Worm (Caenorhabditis elegans) whole organism, late embryonic: ENCODE results near the gene col-129.

ENCODE experiments used
- C38D4.7 ChIP-seq: fragments of 200-800 bp; sonication (Bioruptor generic); optimal IDR thresholded peaks from 2 replicates; lab custom pipeline; 2018; ENCODE audit warnings: mild to moderate bottlenecking, missing genetic modification characterization, moderate library complexity, missing compliant biosample characterization
- F13H6.1 ChIP-seq: sonication (generic microtip); optimal IDR thresholded peaks from 2 replicates; lab custom pipeline; 2016; ENCODE audit warnings: missing genetic modification characterization, missing compliant biosample characterization
- K09A11.1 ChIP-seq: sonication (generic microtip); optimal IDR thresholded peaks from 2 replicates; lab custom pipeline; 2017; ENCODE audit warnings: antibody characterized with exemption, mild to moderate bottlenecking, missing genetic modification characterization, missing compliant biosample characterization; ENCODE audit not compliant: insufficient read depth
- Y22D7AL.16 ChIP-seq: sonication (generic microtip); optimal IDR thresholded peaks from 2 replicates; lab custom pipeline; 2016; ENCODE audit warnings: missing genetic modification characterization, missing compliant biosample characterization
- ceh-14 ChIP-seq: sonication (generic microtip); optimal IDR thresholded peaks from 2 replicates; lab custom pipeline; 2016; ENCODE audit warnings: missing genotype, missing genetic modification characterization, missing compliant biosample characterization
- ceh-2 ChIP-seq: sonication (generic microtip); optimal IDR thresholded peaks from 2 replicates; lab custom pipeline; 2016; ENCODE audit warnings: missing genotype, missing genetic modification characterization, missing compliant biosample characterization
- ceh-24 ChIP-seq: sonication (generic microtip); optimal IDR thresholded peaks from 2 replicates; lab custom pipeline; 2016; ENCODE audit warnings: mild to moderate bottlenecking, missing genetic modification characterization, missing compliant biosample characterization
- ceh-31 ChIP-seq: sonication (generic microtip); optimal IDR thresholded peaks from 2 replicates; lab custom pipeline; 2016; ENCODE audit warnings: missing genetic modification characterization, missing compliant biosample characterization
- ceh-34 ChIP-seq: sonication (generic microtip); optimal IDR thresholded peaks from 2 replicates; lab custom pipeline; 2016; ENCODE audit warnings: mild to moderate bottlenecking, missing genetic modification characterization, missing compliant biosample characterization
- ceh-48 ChIP-seq: sonication (generic microtip); optimal IDR thresholded peaks from 2 replicates; lab custom pipeline; 2016; ENCODE audit warnings: missing genetic modification characterization, inconsistent platforms, missing compliant biosample characterization
- che-1 ChIP-seq: sonication (generic microtip); optimal IDR thresholded peaks from 2 replicates; lab custom pipeline; 2016; ENCODE audit warnings: mild to moderate bottlenecking, missing genetic modification characterization, missing compliant biosample characterization
- dve-1 ChIP-seq: sonication (generic microtip); optimal IDR thresholded peaks from 2 replicates; lab custom pipeline; 2017; ENCODE audit warnings: antibody characterized with exemption, mild to moderate bottlenecking, missing genetic modification characterization, missing compliant biosample characterization
- elt-2 ChIP-seq: sonication (generic microtip); optimal IDR thresholded peaks from 2 replicates; lab custom pipeline; 2016; ENCODE audit warnings: missing genetic modification reagents, missing genetic modification characterization, missing compliant biosample characterization
- elt-4 ChIP-seq: sonication (generic microtip); optimal IDR thresholded peaks from 2 replicates; lab custom pipeline; 2016; ENCODE audit warnings: missing genetic modification characterization, missing compliant biosample characterization
- eyg-1 ChIP-seq: sonication (generic microtip); optimal IDR thresholded peaks from 2 replicates; lab custom pipeline; 2016; ENCODE audit warnings: missing genotype, missing genetic modification characterization, missing compliant biosample characterization
- fkh-10 ChIP-seq: fragments of 150-350 bp; optimal IDR thresholded peaks from 2 replicates; lab custom pipeline; 2014; ENCODE audit warnings: missing biosample characterization, missing genetic modification reagents, missing genetic modification characterization
- fkh-6 ChIP-seq: sonication (generic microtip); optimal IDR thresholded peaks from 2 replicates; lab custom pipeline; 2016; ENCODE audit warnings: missing genetic modification characterization, missing compliant biosample characterization
- gmeb-2 ChIP-seq: sonication (generic microtip); optimal IDR thresholded peaks from 2 replicates; lab custom pipeline; 2016; ENCODE audit warnings: missing genetic modification characterization, inconsistent platforms, missing compliant biosample characterization
- hlh-15 ChIP-seq: sonication (generic microtip); optimal IDR thresholded peaks from 2 replicates; lab custom pipeline; 2016; ENCODE audit warnings: missing genetic modification characterization, missing compliant biosample characterization
- hlh-6 ChIP-seq: sonication (generic microtip); optimal IDR thresholded peaks from 2 replicates; lab custom pipeline; 2016; ENCODE audit warnings: missing genotype, missing genetic modification characterization, missing compliant biosample characterization
- hlh-8 ChIP-seq: sonication (generic microtip); optimal IDR thresholded peaks from 2 replicates; lab custom pipeline; 2016; ENCODE audit warnings: missing genotype, missing genetic modification characterization, missing compliant biosample characterization
- mec-3 ChIP-seq: sonication (generic microtip); optimal IDR thresholded peaks from 2 replicates; lab custom pipeline; 2016; ENCODE audit warnings: borderline replicate concordance, missing genetic modification characterization, missing compliant biosample characterization
- npax-4 ChIP-seq: sonication (generic microtip); optimal IDR thresholded peaks from 2 replicates; lab custom pipeline; 2016; ENCODE audit warnings: missing genetic modification characterization, missing compliant biosample characterization
- odd-2 ChIP-seq: sonication (generic microtip); optimal IDR thresholded peaks from 2 replicates; lab custom pipeline; 2017; ENCODE audit warnings: antibody characterized with exemption, mild to moderate bottlenecking, missing genetic modification characterization, missing compliant biosample characterization
- pha-4 ChIP-seq: fragments of 150-350 bp; optimal IDR thresholded peaks from 2 replicates; lab custom pipeline; 2018; ENCODE audit warnings: missing biosample characterization, missing genetic modification reagents, missing genetic modification characterization
- pros-1 ChIP-seq: fragments of 150-350 bp; optimal IDR thresholded peaks from 2 replicates; lab custom pipeline; 2014; ENCODE audit warnings: missing biosample characterization, missing genetic modification reagents, missing genetic modification characterization
- ref-2 ChIP-seq: sonication (generic microtip); optimal IDR thresholded peaks from 2 replicates; lab custom pipeline; 2016; ENCODE audit warnings: missing genetic modification characterization, missing compliant biosample characterization
- rnt-1 ChIP-seq: sonication (generic microtip); optimal IDR thresholded peaks from 2 replicates; lab custom pipeline; 2016; ENCODE audit warnings: missing genetic modification characterization, missing compliant biosample characterization
- sdc-2 ChIP-seq: sonication (generic microtip); optimal IDR thresholded peaks from 2 replicates; lab custom pipeline; 2016; ENCODE audit warnings: missing genotype, missing genetic modification characterization, missing compliant biosample characterization
- sox-2 ChIP-seq: fragments of 200-800 bp; sonication (Bioruptor generic); IDR thresholded peaks from 2 replicates; pipeline ENCODE4 v1.3.6; 2022; ENCODE audit warnings: missing genetic modification reagents, missing genetic modification characterization, missing compliant biosample characterization
- tbx-2 ChIP-seq: sonication (generic microtip); optimal IDR thresholded peaks from 2 replicates; lab custom pipeline; 2016; ENCODE audit warnings: missing genetic modification characterization, missing compliant biosample characterization
- tbx-7 ChIP-seq: sonication (generic microtip); optimal IDR thresholded peaks from 2 replicates; lab custom pipeline; 2016; ENCODE audit warnings: missing genotype, missing genetic modification characterization, missing compliant biosample characterization
- unc-3 ChIP-seq, 2 experiments: fragments of 200-800 bp in 1 of 2; sonication (Bioruptor generic) in 1 of 2; sonication (generic microtip) in 1 of 2; conservative IDR thresholded peaks in 1 of 2; optimal IDR thresholded peaks in 1 of 2; 2 replicates each; pipeline versions ENCODE4 v1.3.6 to Lab custom; 2016 to 2022; ENCODE audit warnings: missing compliant biosample characterization in 2 of 2, missing genetic modification characterization in 2 of 2, missing genetic modification reagents in 1 of 2
- unc-86 ChIP-seq: sonication (generic microtip); optimal IDR thresholded peaks from 2 replicates; lab custom pipeline; 2016; ENCODE audit warnings: missing genetic modification characterization, missing compliant biosample characterization
- zip-5 ChIP-seq: sonication (generic microtip); optimal IDR thresholded peaks from 2 replicates; lab custom pipeline; 2016; ENCODE audit warnings: missing genetic modification characterization, missing compliant biosample characterization

The col-129 gene

ce11 chrIV:12109743-12110142 is 496 bp downstream of the col-129 start:
- TF ChIP-seq sox-2 (GFP tag; lab: Robert Waterston, UW) = no peak

DNA sequence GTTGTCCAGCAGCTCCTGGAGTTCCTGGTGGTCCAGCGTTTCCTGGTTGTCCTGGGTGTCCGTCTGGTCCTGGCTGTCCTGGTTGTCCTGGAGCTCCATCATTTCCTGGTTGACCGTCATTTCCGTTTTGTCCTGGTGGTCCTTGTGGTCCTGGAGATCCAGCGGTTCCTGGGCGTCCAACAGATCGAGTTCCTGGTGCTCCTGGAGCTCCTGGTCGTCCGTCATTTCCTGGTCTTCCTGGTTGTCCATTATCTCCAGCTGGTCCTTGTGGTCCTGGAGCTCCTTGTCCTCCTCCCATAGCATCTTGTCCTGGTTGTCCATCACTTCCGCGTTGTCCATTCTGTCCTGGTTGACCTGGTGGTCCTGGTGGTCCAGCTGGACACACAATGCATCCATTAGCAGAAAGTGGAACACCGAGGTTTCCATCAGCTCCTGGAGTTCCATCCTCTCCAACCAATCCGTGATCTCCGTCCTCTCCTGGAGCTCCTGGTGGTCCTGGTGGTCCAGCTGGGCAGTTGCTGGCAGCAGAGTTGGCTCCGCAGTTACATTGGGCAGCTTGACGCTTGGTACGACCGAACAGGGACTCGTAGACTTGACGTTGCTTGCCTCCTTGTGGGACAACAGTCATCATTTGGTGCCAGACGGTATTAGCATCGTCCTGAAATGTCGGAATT is 1.1 kb downstream of the col-129 start:
- TF ChIP-seq mec-3 (tag; lab: Kevin White, UChicago) = no peak
- no peak for TF ChIP-seq tbx-2 (tag; lab: Kevin White, UChicago)
- TF ChIP-seq elt-2 (tag; lab: Kevin White, UChicago) = no peak
- TF ChIP-seq ceh-14 (tag; lab: Kevin White, UChicago) = no peak
- TF ChIP-seq ref-2 (tag; lab: Kevin White, UChicago) = no peak
- TF ChIP-seq elt-4 (tag; lab: Kevin White, UChicago) = peak; percentile 38

DNA sequence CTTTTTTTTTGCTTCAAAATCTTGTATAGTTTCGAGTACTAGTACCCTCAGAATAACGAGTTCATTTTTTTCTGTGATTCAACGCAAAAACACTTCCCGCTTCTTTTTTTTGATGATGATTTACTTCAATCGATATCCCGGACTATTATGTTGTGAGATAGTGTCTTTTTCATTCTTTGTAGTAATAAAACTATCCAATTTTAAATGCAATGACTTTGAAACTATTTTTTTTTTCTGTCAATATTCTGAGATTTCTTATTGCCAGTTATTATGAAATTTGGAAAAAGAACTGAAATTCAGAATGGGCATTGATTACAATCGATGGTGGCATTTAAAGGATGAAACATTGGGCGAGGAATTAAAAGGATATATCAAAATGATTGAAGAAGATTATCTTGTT is 4.7 kb downstream of the col-129 start, which contains the start of gene M18.3:
TSS of gene M18.3 (plus strand) at position 301 of the 400 bp plus-strand sequence.
- TF ChIP-seq hlh-6 (tag; lab: Kevin White, UChicago) = no peak
- TF ChIP-seq pros-1 = no peak
- TF ChIP-seq hlh-15 (tag; lab: Kevin White, UChicago) = no peak
- no peak for TF ChIP-seq unc-86 (tag; lab: Kevin White, UChicago)
- no peak for TF ChIP-seq ceh-48
- no peak for TF ChIP-seq Y22D7AL.16

DNA sequence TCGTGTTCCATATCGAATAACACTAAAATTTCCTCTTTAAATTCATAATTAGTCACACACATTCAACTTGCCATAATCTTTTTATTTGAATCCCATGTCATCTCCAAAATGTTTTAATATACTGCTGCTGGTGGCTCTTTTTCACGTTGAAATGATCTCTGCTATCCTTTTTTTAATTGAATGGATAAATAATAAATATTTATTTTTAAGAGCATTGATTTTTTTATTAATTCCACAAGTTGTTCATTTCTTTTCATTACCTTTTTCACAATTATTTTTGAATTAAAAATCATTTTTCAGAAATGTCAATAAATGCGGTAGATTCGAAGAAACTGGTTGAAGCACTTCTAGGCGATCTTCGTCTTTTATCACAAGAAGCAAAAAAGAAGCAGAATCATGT is 13.8 kb downstream of the col-129 start, which contains the start of gene mon-2:
TSS of gene mon-2 (plus strand) at position 301 of the 400 bp plus-strand sequence.
- no peak for TF ChIP-seq tbx-7 (tag; lab: Kevin White, UChicago)

DNA sequence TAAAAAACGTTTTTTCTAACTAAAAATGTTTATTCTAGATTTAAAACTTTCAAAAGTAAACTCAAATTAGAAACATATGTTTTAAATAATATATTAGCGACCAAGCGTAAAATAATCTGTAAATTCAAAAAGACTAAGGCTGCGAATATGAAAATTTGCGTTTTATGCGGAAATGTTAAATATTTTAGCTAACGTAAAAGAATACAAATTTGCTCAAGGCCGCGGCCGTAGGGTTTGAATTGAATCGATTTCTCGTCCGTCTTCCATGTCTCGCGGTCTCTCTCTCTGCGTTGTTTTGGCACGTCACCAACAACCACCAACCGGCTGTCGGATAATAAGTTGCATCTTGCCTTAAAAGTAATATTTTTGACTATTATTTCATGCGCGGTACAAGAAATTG is 16.4 kb downstream of the col-129 start, which contains the start of gene F11A10.5:
TSS of gene F11A10.5 (plus strand) at position 301 of the 400 bp plus-strand sequence.
- no peak for TF ChIP-seq rnt-1 (tag; lab: Kevin White, UChicago)
- TF ChIP-seq ceh-34 (tag; lab: Kevin White, UChicago) = no peak
- no peak for TF ChIP-seq gmeb-2 (tag; lab: Kevin White, UChicago)
- peak; percentile 47 for TF ChIP-seq ceh-48
- no peak for TF ChIP-seq unc-3 (GFP tag; conservative IDR thresholded peaks at IDR 0.05; lab: Robert Waterston, UW)
- no peak for TF ChIP-seq unc-3 (tag; optimal IDR thresholded peaks at IDR 0.05; lab: Kevin White, UChicago)
- no peak for TF ChIP-seq dve-1 (tag; lab: Kevin White, UChicago)
- peak; percentile 10 for TF ChIP-seq ceh-31 (tag; lab: Kevin White, UChicago)
- TF ChIP-seq unc-86 (tag; lab: Kevin White, UChicago) = no peak
- peak; percentile 16 for TF ChIP-seq zip-5 (tag; lab: Kevin White, UChicago)
- TF ChIP-seq, all 69 proteins: peak for 3

DNA sequence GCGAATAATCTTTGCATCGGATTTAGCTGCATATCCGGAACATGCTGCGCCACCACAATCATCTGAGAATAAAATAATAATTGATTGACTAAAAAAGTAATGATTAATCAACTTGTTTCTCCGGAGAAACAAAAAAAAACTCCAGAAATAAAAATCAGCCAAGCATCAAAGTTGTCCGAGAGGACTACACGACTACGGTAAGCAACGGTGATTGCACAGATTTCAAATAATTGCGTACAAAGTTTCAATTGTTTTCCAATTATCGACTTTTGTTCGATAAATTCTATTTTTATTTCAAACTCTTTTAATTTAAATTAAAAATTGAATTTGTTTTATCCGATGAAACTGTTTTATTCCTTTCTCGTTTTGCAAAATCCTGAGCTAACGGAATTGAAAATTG is 16.9 kb downstream of the col-129 start, which contains the start of gene cpsf-4:
TSS of gene cpsf-4 (minus strand) at position 62 of the 400 bp plus-strand sequence.
- TF ChIP-seq C38D4.7 (GFP tag; lab: Kevin White, UChicago) (no peak), mec-3 (tag; lab: Kevin White, UChicago) (no peak), K09A11.1 (tag; lab: Kevin White, UChicago) (no peak), npax-4 (tag; lab: Kevin White, UChicago) (no peak), eyg-1 (tag; lab: Kevin White, UChicago) (no peak), Y22D7AL.16 (no peak), pros-1 (no peak), tbx-2 (tag; lab: Kevin White, UChicago) (no peak)

DNA sequence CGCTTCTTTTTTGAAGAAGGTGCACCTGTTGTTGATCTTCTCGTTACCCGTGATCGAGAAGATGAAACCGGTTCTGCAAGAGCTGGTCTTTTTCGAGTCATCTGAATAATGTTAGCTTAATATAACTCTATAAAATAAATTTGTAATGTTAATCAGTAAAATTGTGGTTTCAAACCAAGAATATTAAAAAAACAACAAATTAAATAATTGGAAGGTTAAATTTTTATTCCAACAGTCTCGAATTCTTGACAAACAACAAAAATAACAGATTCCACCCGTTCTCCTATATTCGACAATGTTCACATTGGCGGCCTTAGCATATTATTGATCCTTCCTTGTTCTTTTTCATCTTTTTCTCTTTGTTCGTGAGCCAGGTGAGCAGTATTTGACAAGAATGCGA is 18.1 kb downstream of the col-129 start, which contains the start of gene mig-32:
TSS of gene mig-32 (minus strand) at position 101 of the 400 bp plus-strand sequence.
- TF ChIP-seq ceh-31 (tag; lab: Kevin White, UChicago) (no peak), sdc-2 (tag; lab: Kevin White, UChicago) (no peak), hlh-8 (no peak), F13H6.1 (tag; lab: Kevin White, UChicago) (no peak), ceh-24 (tag; lab: Kevin White, UChicago) (no peak), pros-1 (no peak), Y22D7AL.16 (no peak), elt-4 (tag; lab: Kevin White, UChicago) (no peak), ref-2 (tag; lab: Kevin White, UChicago) (no peak), fkh-6 (no peak), odd-2 (tag; lab: Kevin White, UChicago) (no peak), pha-4 (tag; lab: Kevin White, UChicago) (no peak), ceh-48 (no peak), tbx-7 (tag; lab: Kevin White, UChicago) (no peak), C38D4.7 (GFP tag; lab: Kevin White, UChicago) (no peak), gmeb-2 (tag; lab: Kevin White, UChicago) (no peak), fkh-10 (GFP tag; lab: Kevin White, UChicago) (no peak), ceh-2 (tag; lab: Kevin White, UChicago) (no peak), che-1 (no peak)
